Worm (Caenorhabditis elegans) whole organism, late embryonic: ENCODE results near the gene F48G7.4.

Experiments used
- ama-1 ChIP-seq: fragments of 150-350 bp; optimal IDR thresholded peaks from 2 replicates; lab custom pipeline; 2014
- ceh-19 ChIP-seq: fragments of 200-800 bp; sonication (Bioruptor generic); optimal IDR thresholded peaks from 2 replicates; lab custom pipeline; 2018; ENCODE audit warnings: mild to moderate bottlenecking, missing genetic modification characterization, missing compliant biosample characterization
- elt-2 ChIP-seq: sonication (generic microtip); optimal IDR thresholded peaks from 2 replicates; lab custom pipeline; 2016; ENCODE audit warnings: missing genetic modification reagents, missing genetic modification characterization, missing compliant biosample characterization
- fax-1 ChIP-seq: sonication (generic microtip); optimal IDR thresholded peaks from 2 replicates; lab custom pipeline; 2016; ENCODE audit warnings: missing genotype, missing genetic modification characterization, missing compliant biosample characterization
- gmeb-2 ChIP-seq: sonication (generic microtip); optimal IDR thresholded peaks from 2 replicates; lab custom pipeline; 2016; ENCODE audit warnings: missing genetic modification characterization, inconsistent platforms, missing compliant biosample characterization
- lin-11 ChIP-seq: fragments of 200-800 bp; sonication (Bioruptor generic); optimal IDR thresholded peaks from 2 replicates; lab custom pipeline; 2018; ENCODE audit warnings: mild to moderate bottlenecking, missing genetic modification characterization, missing compliant biosample characterization
- nhr-11 ChIP-seq: fragments of 150-350 bp; optimal IDR thresholded peaks from 2 replicates; lab custom pipeline; 2014; ENCODE audit warnings: missing biosample characterization, missing genetic modification characterization
- pros-1 ChIP-seq: fragments of 150-350 bp; optimal IDR thresholded peaks from 2 replicates; lab custom pipeline; 2014; ENCODE audit warnings: missing biosample characterization, missing genetic modification reagents, missing genetic modification characterization
- tbx-2 ChIP-seq: sonication (generic microtip); optimal IDR thresholded peaks from 2 replicates; lab custom pipeline; 2016; ENCODE audit warnings: missing genetic modification characterization, missing compliant biosample characterization
- tbx-7 ChIP-seq: sonication (generic microtip); optimal IDR thresholded peaks from 2 replicates; lab custom pipeline; 2016; ENCODE audit warnings: missing genotype, missing genetic modification characterization, missing compliant biosample characterization

ce11 chrV:664337-664847, 45.1 kb downstream of the F48G7.4 start, which contains the start of the genes F31F4.11 and srh-266:
- TF ChIP-seq ama-1 (lab: Kevin White, UChicago) (no peak), fax-1 (tag; lab: Kevin White, UChicago) (no peak), tbx-2 (tag; lab: Kevin White, UChicago) (no peak), gmeb-2 (no peak), nhr-11 (no peak), elt-2 (tag; lab: Kevin White, UChicago) (no peak), tbx-7 (tag; lab: Kevin White, UChicago) (no peak), lin-11 (tag; lab: Kevin White, UChicago) (no peak), pros-1 (no peak), ceh-19 (GFP tag; lab: Kevin White, UChicago) (no peak)
